Worm (Caenorhabditis elegans) whole organism, L4 larva: ENCODE measurements around the gene chin-1.

Source experiments
- F26F4.8 ChIP-seq: fragments of 200-800 bp; sonication (Bioruptor generic); conservative IDR thresholded peaks from 2 replicates; pipeline ENCODE4 v1.3.6; 2022; ENCODE audit warnings: missing genetic modification characterization, missing compliant biosample characterization
- aha-1 ChIP-seq: fragments of 150-350 bp; peaks from one replicate; lab custom pipeline; 2014; ENCODE audit warnings: missing biosample characterization, missing genetic modification characterization
- ama-1 ChIP-seq: fragments of 150-350 bp; optimal IDR thresholded peaks from 2 replicates; lab custom pipeline; 2014; ENCODE audit warnings: inconsistent platforms, mixed read lengths
- arid-1 ChIP-seq: fragments of 200-800 bp; sonication (Bioruptor generic); conservative IDR thresholded peaks from 2 replicates; pipeline ENCODE4 v1.3.6; 2022; ENCODE audit warnings: missing genetic modification reagents, missing genetic modification characterization, missing compliant biosample characterization
- ceh-28 ChIP-seq: fragments of 150-350 bp; optimal IDR thresholded peaks from 2 replicates; lab custom pipeline; 2014; ENCODE audit warnings: missing biosample characterization, missing genetic modification reagents, missing genetic modification characterization
- ceh-62 ChIP-seq: sonication (generic microtip); optimal IDR thresholded peaks from 2 replicates; lab custom pipeline; 2017; ENCODE audit warnings: missing biosample characterization, missing genetic modification characterization
- ces-1 ChIP-seq: fragments of 150-350 bp; sonication (generic microtip); optimal IDR thresholded peaks from 4 replicates; lab custom pipeline; 2014; ENCODE audit warnings: missing biosample characterization, missing genetic modification reagents, missing genetic modification characterization
- cey-2 ChIP-seq: sonication (generic microtip); optimal IDR thresholded peaks from 3 replicates; lab custom pipeline; 2017; ENCODE audit warnings: missing genetic modification characterization, mild to moderate bottlenecking, missing compliant biosample characterization, antibody characterized with exemption, borderline replicate concordance; ENCODE audit not compliant: insufficient read depth
- dpl-1 ChIP-seq: fragments of 150-350 bp; optimal IDR thresholded peaks from 2 replicates; lab custom pipeline; 2014; ENCODE audit warnings: missing biosample characterization, missing genetic modification reagents, missing genetic modification characterization
- dve-1 ChIP-seq: sonication (generic microtip); optimal IDR thresholded peaks from 2 replicates; lab custom pipeline; 2017; ENCODE audit warnings: antibody characterized with exemption, mild to moderate bottlenecking, missing genetic modification characterization, missing compliant biosample characterization; ENCODE audit not compliant: insufficient read depth
- egl-27 ChIP-seq: sonication (generic microtip); optimal IDR thresholded peaks from 3 replicates; lab custom pipeline; 2017; ENCODE audit warnings: missing biosample characterization, missing genetic modification reagents, missing genetic modification characterization
- gei-8 ChIP-seq: fragments of 200-800 bp; sonication (Bioruptor generic); optimal IDR thresholded peaks from 2 replicates; lab custom pipeline; 2018; ENCODE audit warnings: mild to moderate bottlenecking, missing genetic modification characterization, missing compliant biosample characterization
- hlh-30 ChIP-seq: sonication (generic microtip); optimal IDR thresholded peaks from 2 replicates; lab custom pipeline; 2017; ENCODE audit warnings: antibody characterized with exemption, mild to moderate bottlenecking, missing genetic modification characterization, missing compliant biosample characterization; ENCODE audit not compliant: insufficient read depth
- lim-7 ChIP-seq: fragments of 200-800 bp; sonication (Bioruptor generic); IDR thresholded peaks from 2 replicates; pipeline ENCODE4 v1.3.6; 2022; ENCODE audit warnings: missing genetic modification characterization, missing compliant biosample characterization
- lin-15B ChIP-seq: fragments of 150-350 bp; sonication (generic microtip); optimal IDR thresholded peaks from 3 replicates; lab custom pipeline; 2014; ENCODE audit warnings: missing biosample characterization, missing genetic modification characterization
- lin-38 ChIP-seq: fragments of 200-800 bp; sonication (Bioruptor generic); IDR thresholded peaks from 2 replicates; pipeline ENCODE4 v1.3.6; 2022; ENCODE audit warnings: missing genetic modification reagents, missing genetic modification characterization, missing compliant biosample characterization
- lsy-2 ChIP-seq, 2 experiments: fragments of 150-350 bp in 1 of 2; sonication (generic microtip) in 1 of 2; optimal IDR thresholded peaks; 2 replicates each; lab custom pipeline; 2014 to 2017; ENCODE audit warnings: missing biosample characterization in 2 of 2, missing genetic modification characterization in 2 of 2
- madf-5 ChIP-seq, 2 experiments: fragments of 200-800 bp; sonication (Bioruptor generic); IDR thresholded peaks; 2 replicates each; pipeline ENCODE4 v1.3.6; 2022; ENCODE audit warnings: missing compliant biosample characterization in 2 of 2, missing genetic modification characterization in 2 of 2
- mep-1 ChIP-seq: fragments of 150-350 bp; sonication (generic microtip); optimal IDR thresholded peaks from 3 replicates; lab custom pipeline; 2014; ENCODE audit warnings: missing biosample characterization, missing genetic modification characterization
- mes-2 ChIP-seq: sonication (generic microtip); optimal IDR thresholded peaks from 2 replicates; lab custom pipeline; 2016; ENCODE audit warnings: missing genotype, mild to moderate bottlenecking, missing genetic modification characterization, missing compliant biosample characterization; ENCODE audit not compliant: poor library complexity, severe bottlenecking
- nhr-11 ChIP-seq: fragments of 150-350 bp; optimal IDR thresholded peaks from 2 replicates; lab custom pipeline; 2014; ENCODE audit warnings: missing biosample characterization, missing genetic modification characterization
- nhr-111 ChIP-seq: fragments of 200-800 bp; sonication (Bioruptor generic); optimal IDR thresholded peaks from 2 replicates; lab custom pipeline; 2018; ENCODE audit warnings: mild to moderate bottlenecking, missing genetic modification characterization, missing compliant biosample characterization
- nhr-42 ChIP-seq: fragments of 200-800 bp; sonication (Bioruptor generic); IDR thresholded peaks from 2 replicates; pipeline ENCODE4 v1.3.6; 2022; ENCODE audit warnings: missing genetic modification characterization, missing compliant biosample characterization
- nhr-48 ChIP-seq: sonication (generic microtip); optimal IDR thresholded peaks from 2 replicates; lab custom pipeline; 2016; ENCODE audit warnings: mild to moderate bottlenecking, missing genetic modification characterization, missing compliant biosample characterization
- rbr-2 ChIP-seq: sonication (generic microtip); optimal IDR thresholded peaks from 2 replicates; lab custom pipeline; 2016; ENCODE audit warnings: missing genotype, missing genetic modification characterization, missing compliant biosample characterization
- saeg-2 ChIP-seq: fragments of 200-800 bp; sonication (Bioruptor generic); IDR thresholded peaks from 2 replicates; pipeline ENCODE4 v1.3.6; 2022; ENCODE audit warnings: missing genetic modification reagents, missing genetic modification characterization, missing compliant biosample characterization
- sdz-12 ChIP-seq: fragments of 200-800 bp; sonication (Bioruptor generic); optimal IDR thresholded peaks from 2 replicates; lab custom pipeline; 2018; ENCODE audit warnings: mild to moderate bottlenecking, missing genetic modification characterization, missing compliant biosample characterization
- set-16 ChIP-seq: fragments of 200-800 bp; sonication (Bioruptor generic); IDR thresholded peaks from 2 replicates; pipeline ENCODE4 v1.3.6; 2022; ENCODE audit warnings: missing genetic modification reagents, missing genetic modification characterization, missing compliant biosample characterization
- skn-1 ChIP-seq: fragments of 150-350 bp; optimal IDR thresholded peaks from 2 replicates; lab custom pipeline; 2014; ENCODE audit warnings: missing biosample characterization, missing genetic modification characterization
- spr-1 ChIP-seq: sonication (generic microtip); optimal IDR thresholded peaks from 2 replicates; lab custom pipeline; 2016; ENCODE audit warnings: mild to moderate bottlenecking, missing genetic modification characterization, missing compliant biosample characterization
- unc-130 ChIP-seq: sonication (generic microtip); optimal IDR thresholded peaks from 2 replicates; lab custom pipeline; 2016; ENCODE audit warnings: missing genetic modification reagents, missing genetic modification characterization, missing compliant biosample characterization
- vab-7 ChIP-seq: fragments of 200-800 bp; sonication (Bioruptor generic); IDR thresholded peaks from 2 replicates; pipeline ENCODE4 v1.3.6; 2022; ENCODE audit warnings: missing genetic modification reagents, missing genetic modification characterization, missing compliant biosample characterization
- zag-1 ChIP-seq: fragments of 150-350 bp; optimal IDR thresholded peaks from 2 replicates; lab custom pipeline; 2014; ENCODE audit warnings: missing biosample characterization, missing genetic modification characterization
- zfp-3 ChIP-seq: fragments of 200-800 bp; sonication (Bioruptor generic); conservative IDR thresholded peaks from 2 replicates; pipeline ENCODE4 v1.3.6; 2022; ENCODE audit warnings: missing genetic modification reagents, missing genetic modification characterization, missing compliant biosample characterization
- ztf-7 ChIP-seq: fragments of 150-350 bp; optimal IDR thresholded peaks from 2 replicates; lab custom pipeline; 2014; ENCODE audit warnings: missing biosample characterization, missing genetic modification characterization

chin-1 gene

DNA sequence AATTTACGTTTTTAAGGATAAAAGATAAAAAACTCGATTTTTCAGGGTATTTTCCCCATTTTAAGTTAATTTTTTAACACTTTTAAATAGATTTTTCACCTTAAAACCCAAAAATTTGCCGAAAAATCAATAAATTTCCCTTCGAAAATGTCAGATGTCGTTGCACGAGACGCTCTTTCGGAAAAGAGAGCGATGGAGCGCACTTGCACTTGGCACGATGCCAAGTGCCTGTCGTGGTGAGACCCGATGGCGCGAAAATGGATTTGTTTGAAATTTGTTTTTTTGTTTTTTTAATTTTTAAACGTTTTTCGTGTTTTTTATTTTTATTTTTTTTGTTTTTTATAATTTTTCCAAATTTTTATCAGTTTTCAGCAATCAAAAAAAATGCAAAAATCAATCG lies 43.5 kb upstream of the chin-1 start, which contains the start of the genes rab-18 and kbp-4 (continued):
- no peak for TF ChIP-seq ces-1 (GFP tag; lab: Kevin White, UChicago)
- TF ChIP-seq nhr-11 (tag; lab: Kevin White, UChicago) = peak; percentile 92
- peak; percentile 98 for TF ChIP-seq mep-1 (tag; lab: Kevin White, UChicago)
- no peak for TF ChIP-seq nhr-111
- TF ChIP-seq gei-8 (GFP tag; lab: Kevin White, UChicago) = no peak
- peak; percentile 41 for TF ChIP-seq ceh-28 (tag; lab: Kevin White, UChicago)
- no peak for TF ChIP-seq egl-27 (tag; lab: Kevin White, UChicago)
- no peak for TF ChIP-seq nhr-48 (tag; lab: Kevin White, UChicago)
- no peak for TF ChIP-seq saeg-2 (GFP tag; lab: Robert Waterston, UW)
- TF ChIP-seq ama-1 = peak; percentile 68
- TF ChIP-seq ceh-62 (tag; lab: Kevin White, UChicago) = no peak
- TF ChIP-seq zfp-3 (GFP tag; lab: Robert Waterston, UW) = no peak; the same call in 1 of the 2 replicates
- peak; percentile 64 for TF ChIP-seq ztf-7 (tag; lab: Kevin White, UChicago)
- TF ChIP-seq dve-1 = peak; percentile 98
- TF ChIP-seq nhr-42 = 0 out of 2 replicates have a peak, but pooled peaks have one; percentile 54
- peak; percentile 100 for TF ChIP-seq hlh-30 (tag; lab: Kevin White, UChicago)
- peak; percentile 90 for TF ChIP-seq unc-130 (GFP tag; lab: Kevin White, UChicago)
- TF ChIP-seq rbr-2 (tag; lab: Kevin White, UChicago) = peak; percentile 93
- peak; percentile 99 for TF ChIP-seq aha-1 (tag; lab: Kevin White, UChicago)
- TF ChIP-seq lin-15B (tag; lab: Kevin White, UChicago) = peak; percentile 85
- TF ChIP-seq lim-7 (GFP tag; lab: Robert Waterston, UW) = no peak
- TF ChIP-seq, all 104 proteins: peak for 54

DNA sequence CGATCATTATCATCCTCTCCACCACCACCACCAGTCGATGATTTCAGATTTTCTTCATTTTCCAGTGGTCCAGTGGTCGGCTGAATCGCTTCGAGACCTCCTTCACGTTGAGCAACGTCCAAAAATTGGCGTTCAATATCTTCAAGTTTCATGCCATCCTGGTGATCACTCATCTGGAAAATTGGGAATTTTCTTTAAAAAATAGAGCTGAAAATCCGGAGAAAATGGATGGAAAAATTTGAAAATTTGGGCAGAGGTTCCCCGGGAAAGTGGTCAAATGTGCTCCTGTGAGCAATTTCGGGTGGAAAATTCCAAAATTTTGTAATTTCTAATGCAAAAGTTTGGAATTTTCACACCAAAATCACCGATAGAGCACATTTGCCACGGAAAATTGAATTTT lies 39.4 kb upstream of the chin-1 start, which contains the start of gene uaf-1:
Gene uaf-1 (minus strand): TSS at position 173 of the 400 bp plus-strand sequence.
- TF ChIP-seq lin-38 (GFP tag; lab: Robert Waterston, UW) = peak; percentile 33; the same call in 1 of the 2 replicates
- TF ChIP-seq zfp-3 (GFP tag; lab: Robert Waterston, UW) = 0 out of 2 replicates have a peak, but pooled peaks have one; percentile 45
- TF ChIP-seq lim-7 (GFP tag; lab: Robert Waterston, UW) = peak; percentile 67; the same call in 1 of the 2 replicates
- 0 out of 4 replicates have a peak, but pooled peaks of 1 of the 2 experiments have one; percentile 52 for TF ChIP-seq madf-5 (GFP tag; IDR thresholded peaks at IDR 0.05; lab: Robert Waterston, UW)
- TF ChIP-seq vab-7 = peak; percentile 48; the same call in 1 of the 2 replicates
- 0 out of 2 replicates have a peak, but pooled peaks have one; percentile 18 for TF ChIP-seq arid-1

DNA sequence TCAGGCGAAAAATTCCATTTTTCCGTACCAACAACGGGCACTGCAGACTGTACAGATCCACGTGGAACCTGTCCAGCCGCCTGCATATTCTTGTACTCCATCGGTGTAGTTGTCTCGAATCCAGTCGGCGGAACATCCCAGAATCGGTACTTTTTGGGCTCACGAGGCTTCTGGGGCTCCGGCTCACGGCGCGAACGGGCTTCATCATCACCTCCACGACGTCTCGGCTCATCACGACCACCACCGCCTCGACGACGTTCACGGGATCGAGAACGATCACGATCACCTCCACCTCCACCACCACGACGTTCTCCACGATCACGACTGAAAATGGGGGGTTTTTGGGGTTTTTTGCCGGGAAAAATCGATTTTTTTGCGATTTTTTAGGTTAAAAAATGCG lies 37.1 kb upstream of the chin-1 start:
- TF ChIP-seq saeg-2 (GFP tag; lab: Robert Waterston, UW) (no peak), set-16 (GFP tag; lab: Robert Waterston, UW) (peak; percentile 77), arid-1 (no peak)

- TF ChIP-seq F26F4.8 (GFP tag; lab: Robert Waterston, UW) (no peak), saeg-2 (GFP tag; lab: Robert Waterston, UW) (no peak), zag-1 (tag; lab: Kevin White, UChicago) (no peak), unc-130 (GFP tag; lab: Kevin White, UChicago) (no peak), lsy-2 (tag; optimal IDR thresholded peaks at IDR 0.05; lab: Kevin White, UChicago) (no peak), mes-2 (tag; lab: Kevin White, UChicago) (no peak), ceh-62 (tag; lab: Kevin White, UChicago) (no peak), sdz-12 (no peak), mep-1 (tag; lab: Kevin White, UChicago) (no peak), skn-1 (tag; lab: Kevin White, UChicago) (no peak), dpl-1 (GFP tag; lab: Kevin White, UChicago) (no peak), ces-1 (GFP tag; lab: Kevin White, UChicago) (no peak), spr-1 (tag; lab: Kevin White, UChicago) (no peak), cey-2 (no peak)
Observed at ce11 chrIII:1059961-1060360, 22.9 kb upstream of the chin-1 start, which contains the start of gene BE0003N10.6. Gene BE0003N10.6, minus strand, starts transcription at chrIII:1060061.
